Worm (Caenorhabditis elegans): ENCODE measurements around the gene F56C3.1.
A peak's percentile ranks its signal among the peaks of the same experiment; 100 is the strongest.

F56C3.1 gene

ce11 chrX:1371688-1372087 lies 15.4 kb upstream of the F56C3.1 start, which contains the start of gene fbxa-190:
TSS of gene fbxa-190 (plus strand) at chrX:1372012.
- TF ChIP-seq ref-1 (GFP tag; conservative IDR thresholded peaks at IDR 0.05) = no peak
- no peak for TF ChIP-seq T22C8.4 (GFP tag; IDR thresholded peaks at IDR 0.05)
- TF ChIP-seq klf-2 (GFP tag; conservative IDR thresholded peaks at IDR 0.05) = no peak
- no peak for TF ChIP-seq cog-1 (tag; optimal IDR thresholded peaks at IDR 0.05)
- no peak for TF ChIP-seq ztf-23 (GFP tag; IDR thresholded peaks at IDR 0.05)
- TF ChIP-seq med-1 (GFP tag; optimal IDR thresholded peaks at IDR 0.05; ENCODE audit: insufficient read depth) = no peak
- no peak for TF ChIP-seq tab-1 (GFP tag; IDR thresholded peaks at IDR 0.05)
- no peak for TF ChIP-seq ztf-29 (GFP tag; IDR thresholded peaks at IDR 0.05)
- no peak for TF ChIP-seq flt-1 (GFP tag; IDR thresholded peaks at IDR 0.05)

- TF ChIP-seq cog-1 (tag; optimal IDR thresholded peaks at IDR 0.05) (no peak), med-1 (GFP tag; optimal IDR thresholded peaks at IDR 0.05; ENCODE audit: insufficient read depth) (no peak), flt-1 (GFP tag; IDR thresholded peaks at IDR 0.05) (no peak), klf-2 (GFP tag; conservative IDR thresholded peaks at IDR 0.05) (no peak), ref-1 (GFP tag; conservative IDR thresholded peaks at IDR 0.05) (no peak), tab-1 (GFP tag; IDR thresholded peaks at IDR 0.05) (no peak), ztf-29 (GFP tag; IDR thresholded peaks at IDR 0.05) (no peak), T22C8.4 (GFP tag; IDR thresholded peaks at IDR 0.05) (no peak), ztf-23 (GFP tag; IDR thresholded peaks at IDR 0.05) (no peak)
These were observed 14.7 kb upstream of the F56C3.1 start for ce11 chrX:1372464-1372863.

ce11 chrX:1375071-1375470 lies 12.0 kb upstream of the F56C3.1 start:
- TF ChIP-seq flt-1 (GFP tag; IDR thresholded peaks at IDR 0.05) (peak; percentile 98), T22C8.4 (GFP tag; IDR thresholded peaks at IDR 0.05) (0 out of 2 replicates have a peak, but pooled peaks have one; percentile 29), tab-1 (GFP tag; IDR thresholded peaks at IDR 0.05) (peak; percentile 83), ref-1 (GFP tag; conservative IDR thresholded peaks at IDR 0.05) (peak; percentile 75), klf-2 (GFP tag; conservative IDR thresholded peaks at IDR 0.05) (0 out of 2 replicates have a peak, but pooled peaks have one; percentile 26), ztf-23 (GFP tag; IDR thresholded peaks at IDR 0.05) (0 out of 2 replicates have a peak, but pooled peaks have one; percentile 51)

- TF ChIP-seq ztf-29 (GFP tag; IDR thresholded peaks at IDR 0.05) (peak; percentile 91), med-1 (GFP tag; optimal IDR thresholded peaks at IDR 0.05; ENCODE audit: insufficient read depth) (peak; percentile 59), tab-1 (GFP tag; IDR thresholded peaks at IDR 0.05) (peak; percentile 94), flt-1 (GFP tag; IDR thresholded peaks at IDR 0.05) (peak; percentile 94), T22C8.4 (GFP tag; IDR thresholded peaks at IDR 0.05) (peak; percentile 91), ztf-23 (GFP tag; IDR thresholded peaks at IDR 0.05) (peak; percentile 93), ref-1 (GFP tag; conservative IDR thresholded peaks at IDR 0.05) (peak; percentile 86), klf-2 (GFP tag; conservative IDR thresholded peaks at IDR 0.05) (peak; percentile 92), cog-1 (tag; optimal IDR thresholded peaks at IDR 0.05) (peak; percentile 81)
These were observed 7.7 kb upstream of the F56C3.1 start for ce11 chrX:1379391-1379790.

ce11 chrX:1381565-1381964 lies 5.6 kb upstream of the F56C3.1 start, which contains the start of gene F56C3.10:
TSS of gene F56C3.10 (minus strand) at chrX:1381665.
- TF ChIP-seq klf-2 (GFP tag; conservative IDR thresholded peaks at IDR 0.05) = no peak
- no peak for TF ChIP-seq flt-1 (GFP tag; IDR thresholded peaks at IDR 0.05)
- no peak for TF ChIP-seq ztf-29 (GFP tag; IDR thresholded peaks at IDR 0.05)
- TF ChIP-seq ref-1 (GFP tag; conservative IDR thresholded peaks at IDR 0.05) = no peak
- TF ChIP-seq ztf-23 (GFP tag; IDR thresholded peaks at IDR 0.05) = no peak
- TF ChIP-seq cog-1 (tag; optimal IDR thresholded peaks at IDR 0.05) = no peak
- TF ChIP-seq med-1 (GFP tag; optimal IDR thresholded peaks at IDR 0.05; ENCODE audit: insufficient read depth) = no peak
- no peak for TF ChIP-seq tab-1 (GFP tag; IDR thresholded peaks at IDR 0.05)

ce11 chrX:1383546-1383945 lies 3.6 kb upstream of the F56C3.1 start:
- TF ChIP-seq ztf-29 (GFP tag; IDR thresholded peaks at IDR 0.05) (no peak), klf-2 (GFP tag; conservative IDR thresholded peaks at IDR 0.05) (no peak), tab-1 (GFP tag; IDR thresholded peaks at IDR 0.05) (no peak), cog-1 (tag; optimal IDR thresholded peaks at IDR 0.05) (no peak), flt-1 (GFP tag; IDR thresholded peaks at IDR 0.05) (no peak), T22C8.4 (GFP tag; IDR thresholded peaks at IDR 0.05) (no peak), med-1 (GFP tag; optimal IDR thresholded peaks at IDR 0.05; ENCODE audit: insufficient read depth) (no peak), ref-1 (GFP tag; conservative IDR thresholded peaks at IDR 0.05) (no peak), ztf-23 (GFP tag; IDR thresholded peaks at IDR 0.05) (no peak)

- TF ChIP-seq ref-1 (GFP tag; conservative IDR thresholded peaks at IDR 0.05) (no peak), ztf-29 (GFP tag; IDR thresholded peaks at IDR 0.05) (no peak), tab-1 (GFP tag; IDR thresholded peaks at IDR 0.05) (no peak), med-1 (GFP tag; optimal IDR thresholded peaks at IDR 0.05; ENCODE audit: insufficient read depth) (no peak), klf-2 (GFP tag; conservative IDR thresholded peaks at IDR 0.05) (no peak), cog-1 (tag; optimal IDR thresholded peaks at IDR 0.05) (no peak), ztf-23 (GFP tag; IDR thresholded peaks at IDR 0.05) (no peak), T22C8.4 (GFP tag; IDR thresholded peaks at IDR 0.05) (no peak), flt-1 (GFP tag; IDR thresholded peaks at IDR 0.05) (no peak)
These were observed 2.6 kb upstream of the F56C3.1 start, which contains the start of gene F56C3.8 for ce11 chrX:1384538-1384937. TSS of gene F56C3.8 (minus strand) at chrX:1384638.

ce11 chrX:1389382-1389983 lies 2.4 kb downstream of the F56C3.1 start:
- TF ChIP-seq cog-1 (tag; optimal IDR thresholded peaks at IDR 0.05) = peak; percentile 40
- TF ChIP-seq ztf-29 (GFP tag; IDR thresholded peaks at IDR 0.05) = no peak

ce11 chrX:1393891-1394290 lies 6.8 kb downstream of the F56C3.1 start, which contains the start of gene F56C3.9:
TSS of gene F56C3.9 (minus strand) at chrX:1393991.
- no peak for TF ChIP-seq klf-2 (GFP tag; conservative IDR thresholded peaks at IDR 0.05)
- no peak for TF ChIP-seq ref-1 (GFP tag; conservative IDR thresholded peaks at IDR 0.05)
- no peak for TF ChIP-seq med-1 (GFP tag; optimal IDR thresholded peaks at IDR 0.05; ENCODE audit: insufficient read depth)
- no peak for TF ChIP-seq tab-1 (GFP tag; IDR thresholded peaks at IDR 0.05)
- no peak for TF ChIP-seq ztf-29 (GFP tag; IDR thresholded peaks at IDR 0.05)
- TF ChIP-seq T22C8.4 (GFP tag; IDR thresholded peaks at IDR 0.05) = no peak
- no peak for TF ChIP-seq cog-1 (tag; optimal IDR thresholded peaks at IDR 0.05)
- no peak for TF ChIP-seq ztf-23 (GFP tag; IDR thresholded peaks at IDR 0.05)
- TF ChIP-seq flt-1 (GFP tag; IDR thresholded peaks at IDR 0.05) = no peak
